Fruit fly (Drosophila melanogaster): ENCODE data around the gene CG13984.

The CG13984 gene

dm6 chr2L:6343084-6343873 is 34.7 kb downstream of the CG13984 start:
- TF ChIP-seq h (GFP tag; optimal IDR thresholded peaks at IDR 0.05) (peak; percentile 15), Dif (GFP tag; optimal IDR thresholded peaks at IDR 0.05; ENCODE audit: partially characterized antibody) (peak; percentile 5), Hr83 (GFP tag; optimal IDR thresholded peaks at IDR 0.05; ENCODE audit: poor library complexity, severe bottlenecking) (peak; percentile 51), sv (GFP tag; optimal IDR thresholded peaks at IDR 0.05) (no peak), dl (GFP tag; optimal IDR thresholded peaks at IDR 0.05; ENCODE audit: insufficient read depth in 1 of 2, partially characterized antibody in 2 of 2) (peak in 1 of 2 experiments; percentile 18), psq (GFP tag; optimal IDR thresholded peaks at IDR 0.05) (peak; percentile 29), Rel (GFP tag; optimal IDR thresholded peaks at IDR 0.05) (no peak), Rel (tag; optimal IDR thresholded peaks at IDR 0.05) (peak; percentile 37), sage (GFP tag; optimal IDR thresholded peaks at IDR 0.05) (no peak)

DNA sequence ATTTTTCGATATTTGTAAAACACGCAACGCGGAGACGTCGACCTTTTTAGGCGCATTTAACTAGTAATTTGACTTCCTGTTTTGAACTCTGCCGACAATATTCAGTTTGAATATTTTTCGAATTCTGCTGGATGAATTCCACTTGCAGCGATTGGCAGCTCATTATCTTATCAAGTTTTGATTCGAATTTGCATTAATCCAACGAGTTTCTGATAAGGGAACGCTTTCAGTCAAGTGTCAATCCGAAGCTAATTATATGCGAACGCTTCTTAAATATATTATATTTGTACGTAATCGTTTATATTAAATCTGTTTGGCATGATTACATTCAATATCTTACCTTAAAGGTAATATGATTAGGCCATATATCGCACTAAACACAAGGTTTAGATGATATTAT is 39.7 kb downstream of the CG13984 start, which contains the start of gene CG9497:
CG9497 (minus strand) TSS at position 101 of the 400 bp plus-strand sequence.
- TF ChIP-seq jim (GFP tag; optimal IDR thresholded peaks at IDR 0.05) (no peak), dl (GFP tag; optimal IDR thresholded peaks at IDR 0.05; ENCODE audit: insufficient read depth in 1 of 2, partially characterized antibody in 2 of 2) (no peak), usp (GFP tag; optimal IDR thresholded peaks at IDR 0.05) (no peak), dmrt93B (GFP tag; optimal IDR thresholded peaks at IDR 0.05) (no peak), Hr78 (GFP tag; optimal IDR thresholded peaks at IDR 0.05) (no peak)

dm6 chr2L:6350984-6351808 is 42.6 kb downstream of the CG13984 start, which contains the start of gene CG9498:
Gene CG9498 (minus strand): TSS chr2L:6351034.
- no peak for TF ChIP-seq sage (GFP tag; optimal IDR thresholded peaks at IDR 0.05)
- TF ChIP-seq OdsH (GFP tag; optimal IDR thresholded peaks at IDR 0.05), result peak; percentile 47
- no peak for TF ChIP-seq Mio (GFP tag; optimal IDR thresholded peaks at IDR 0.05)
- TF ChIP-seq dl (GFP tag; optimal IDR thresholded peaks at IDR 0.05; ENCODE audit: insufficient read depth in 1 of 2, partially characterized antibody in 2 of 2), result no peak
- no peak for TF ChIP-seq CrebA (GFP tag; optimal IDR thresholded peaks at IDR 0.05; ENCODE audit: borderline replicate concordance)
- TF ChIP-seq Hnf4 (GFP tag; optimal IDR thresholded peaks at IDR 0.05), result no peak
- TF ChIP-seq sv (GFP tag; optimal IDR thresholded peaks at IDR 0.05), result peak; percentile 24
- TF ChIP-seq CG9705 (GFP tag; optimal IDR thresholded peaks at IDR 0.05), result no peak
- TF ChIP-seq psq (GFP tag; optimal IDR thresholded peaks at IDR 0.05), result no peak
- no peak for TF ChIP-seq usp (GFP tag; optimal IDR thresholded peaks at IDR 0.05)
- no peak for TF ChIP-seq CG32264 (GFP tag; optimal IDR thresholded peaks at IDR 0.05)
- no peak for TF ChIP-seq woc (GFP tag; optimal IDR thresholded peaks at IDR 0.05)
- TF ChIP-seq Dfd (GFP tag; optimal IDR thresholded peaks at IDR 0.05), result no peak
- TF ChIP-seq jim (GFP tag; optimal IDR thresholded peaks at IDR 0.05), result no peak
- no peak for TF ChIP-seq Abd-B (GFP tag; optimal IDR thresholded peaks at IDR 0.05)
- TF ChIP-seq br (GFP tag; optimal IDR thresholded peaks at IDR 0.05), result no peak
- no peak for TF ChIP-seq pan (optimal IDR thresholded peaks at IDR 0.05)
- no peak for TF ChIP-seq Hr83 (GFP tag; optimal IDR thresholded peaks at IDR 0.05; ENCODE audit: poor library complexity, severe bottlenecking)
- peak; percentile 22 for TF ChIP-seq fru (GFP tag; optimal IDR thresholded peaks at IDR 0.05)
- TF ChIP-seq Vsx2 (GFP tag; optimal IDR thresholded peaks at IDR 0.05; ENCODE audit: partially characterized antibody), result peak; percentile 37
- no peak for TF ChIP-seq tai (GFP tag; optimal IDR thresholded peaks at IDR 0.05)
- TF ChIP-seq foxo (GFP tag; optimal IDR thresholded peaks at IDR 0.05), result peak in 1 of 2 experiments; percentile 74
- TF ChIP-seq lola (GFP tag; optimal IDR thresholded peaks at IDR 0.05), result no peak
- no peak for TF ChIP-seq rgr (GFP tag; optimal IDR thresholded peaks at IDR 0.05)
- no peak for TF ChIP-seq ey (GFP tag; optimal IDR thresholded peaks at IDR 0.05)
- TF ChIP-seq Myc (optimal IDR thresholded peaks at IDR 0.05), result no peak
- no peak for TF ChIP-seq Hr78 (GFP tag; optimal IDR thresholded peaks at IDR 0.05)
- no peak for TF ChIP-seq GATAd (GFP tag; optimal IDR thresholded peaks at IDR 0.05)
- no peak for TF ChIP-seq dsf (GFP tag; optimal IDR thresholded peaks at IDR 0.05; ENCODE audit: borderline replicate concordance)
- TF ChIP-seq N (GFP tag; optimal IDR thresholded peaks at IDR 0.05), result no peak
- no peak for TF ChIP-seq brk (GFP tag; optimal IDR thresholded peaks at IDR 0.05)
- TF ChIP-seq Sp1 (GFP tag; optimal IDR thresholded peaks at IDR 0.05), result no peak
- peak; percentile 0 for TF ChIP-seq HLH106 (tag; optimal IDR thresholded peaks at IDR 0.05)
- no peak for TF ChIP-seq Jra (GFP tag; optimal IDR thresholded peaks at IDR 0.05)
- TF ChIP-seq dmrt93B (GFP tag; optimal IDR thresholded peaks at IDR 0.05), result no peak
- no peak for TF ChIP-seq Dif (GFP tag; optimal IDR thresholded peaks at IDR 0.05; ENCODE audit: partially characterized antibody)
- no peak for TF ChIP-seq h (GFP tag; optimal IDR thresholded peaks at IDR 0.05)
